Fruit fly (Drosophila melanogaster) whole organism, prepupa: ENCODE data around the gene slpr.

ENCODE experiments used
- Blimp-1 ChIP-seq: fragments of 200-800 bp; sonication (Bioruptor generic); optimal IDR thresholded peaks from 3 replicates; lab custom pipeline; 2017; ENCODE audit warnings: missing biosample characterization, missing genetic modification characterization, mild to moderate bottlenecking, moderate library complexity, missing genetic modification reagents
- CG10631 ChIP-seq: fragments of 200-800 bp; sonication (Bioruptor generic); optimal IDR thresholded peaks from 2 replicates; lab custom pipeline; 2016; ENCODE audit warnings: missing biosample characterization, missing genetic modification characterization
- CG10669 ChIP-seq: fragments of 200-800 bp; sonication (Bioruptor generic); optimal IDR thresholded peaks from 3 replicates; lab custom pipeline; 2018; ENCODE audit warnings: missing biosample characterization, mild to moderate bottlenecking, missing genetic modification characterization, moderate library complexity
- CG11294 ChIP-seq: fragments of 200-800 bp; sonication (Bioruptor generic); IDR thresholded peaks from 2 replicates; pipeline ENCODE4 v1.3.6; 2022; ENCODE audit warnings: missing biosample characterization, missing genetic modification characterization
- CG11762 ChIP-seq: fragments of 200-800 bp; sonication (Bioruptor generic); optimal IDR thresholded peaks from 3 replicates; lab custom pipeline; 2016; ENCODE audit warnings: missing biosample characterization, missing genetic modification characterization; ENCODE audit not compliant: insufficient read depth
- CG15336 ChIP-seq: fragments of 200-800 bp; sonication (Bioruptor generic); IDR thresholded peaks from 2 replicates; pipeline ENCODE4 v1.3.6; 2022; ENCODE audit warnings: missing biosample characterization, missing genetic modification characterization
- CG32006 ChIP-seq: fragments of 200-800 bp; sonication (Bioruptor generic); optimal IDR thresholded peaks from 3 replicates; lab custom pipeline; 2017; ENCODE audit warnings: missing biosample characterization, mild to moderate bottlenecking, missing genetic modification characterization
- CG34406 ChIP-seq: fragments of 200-800 bp; sonication (Bioruptor generic); optimal IDR thresholded peaks from 3 replicates; lab custom pipeline; 2016; ENCODE audit warnings: missing biosample characterization, missing genetic modification characterization
- CG3919 ChIP-seq: fragments of 200-800 bp; sonication (Bioruptor generic); optimal IDR thresholded peaks from 3 replicates; lab custom pipeline; 2016; ENCODE audit warnings: missing biosample characterization, missing genetic modification characterization
- CG4318 ChIP-seq: fragments of 200-800 bp; sonication (Bioruptor generic); optimal IDR thresholded peaks from 3 replicates; lab custom pipeline; 2017; ENCODE audit warnings: missing biosample characterization, mild to moderate bottlenecking, missing genetic modification characterization
- CG6163 ChIP-seq: fragments of 200-800 bp; sonication (Bioruptor generic); IDR thresholded peaks from 3 replicates; pipeline ENCODE4 v1.3.6; 2022; ENCODE audit warnings: missing biosample characterization, missing genetic modification characterization
- CG6276 ChIP-seq: fragments of 200-800 bp; sonication (Bioruptor generic); optimal IDR thresholded peaks from 2 replicates; lab custom pipeline; 2017; ENCODE audit warnings: missing biosample characterization, mild to moderate bottlenecking, missing genetic modification characterization
- CG7368 ChIP-seq: fragments of 200-800 bp; sonication (Bioruptor generic); optimal IDR thresholded peaks from 3 replicates; lab custom pipeline; 2016; ENCODE audit warnings: missing biosample characterization, missing genetic modification characterization
- CG8119 ChIP-seq: fragments of 200-800 bp; sonication (Bioruptor generic); IDR thresholded peaks from 3 replicates; pipeline ENCODE4 v1.3.6; 2022; ENCODE audit warnings: missing biosample characterization, missing genetic modification characterization
- CG8319 ChIP-seq: fragments of 200-800 bp; sonication (Bioruptor generic); optimal IDR thresholded peaks from 3 replicates; lab custom pipeline; 2016; ENCODE audit warnings: missing biosample characterization, missing genetic modification characterization
- CG9139 ChIP-seq: fragments of 200-800 bp; sonication (Bioruptor generic); optimal IDR thresholded peaks from 3 replicates; lab custom pipeline; 2017; ENCODE audit warnings: missing biosample characterization, mild to moderate bottlenecking, missing genetic modification characterization
- Eip75B ChIP-seq: fragments of 200-800 bp; sonication (Bioruptor generic); optimal IDR thresholded peaks from 3 replicates; lab custom pipeline; 2016; ENCODE audit warnings: missing biosample characterization, missing genetic modification characterization
- Eip78C ChIP-seq: fragments of 200-800 bp; sonication (Bioruptor generic); peaks from one replicate; lab custom pipeline; 2016; ENCODE audit warnings: missing biosample characterization, missing genetic modification characterization
- Ets21C ChIP-seq: fragments of 200-800 bp; sonication (Bioruptor generic); optimal IDR thresholded peaks from 3 replicates; lab custom pipeline; 2016; ENCODE audit warnings: missing biosample characterization, missing genetic modification characterization
- Hr39 ChIP-seq: fragments of 200-800 bp; sonication (Bioruptor generic); optimal IDR thresholded peaks from 2 replicates; lab custom pipeline; 2016; ENCODE audit warnings: missing biosample characterization, missing genetic modification characterization
- Hr4 ChIP-seq: fragments of 200-800 bp; sonication (Bioruptor generic); optimal IDR thresholded peaks from 3 replicates; lab custom pipeline; 2016; ENCODE audit warnings: missing biosample characterization, missing genetic modification characterization
- Met ChIP-seq: fragments of 200-800 bp; sonication (Bioruptor generic); optimal IDR thresholded peaks from 3 replicates; lab custom pipeline; 2016; ENCODE audit warnings: missing biosample characterization, missing genetic modification characterization
- Sox102F ChIP-seq: fragments of 200-800 bp; sonication (Bioruptor generic); optimal IDR thresholded peaks from 2 replicates; lab custom pipeline; 2016; ENCODE audit warnings: missing biosample characterization, mild to moderate bottlenecking, missing genetic modification characterization
- Sox14 ChIP-seq: fragments of 200-800 bp; sonication (Bioruptor generic); optimal IDR thresholded peaks from 3 replicates; lab custom pipeline; 2016; ENCODE audit warnings: missing biosample characterization, missing genetic modification characterization
- Sox15 ChIP-seq: fragments of 200-800 bp; sonication (Bioruptor generic); optimal IDR thresholded peaks from 3 replicates; lab custom pipeline; 2016; ENCODE audit warnings: missing biosample characterization, missing genetic modification characterization
- achi ChIP-seq: fragments of 200-800 bp; sonication (Bioruptor generic); optimal IDR thresholded peaks from 3 replicates; lab custom pipeline; 2016; ENCODE audit warnings: missing biosample characterization, missing genetic modification characterization
- acj6 ChIP-seq: fragments of 200-800 bp; sonication (Bioruptor generic); optimal IDR thresholded peaks from 3 replicates; lab custom pipeline; 2016; ENCODE audit warnings: missing biosample characterization, missing genetic modification characterization
- eg ChIP-seq: fragments of 200-800 bp; sonication (Bioruptor generic); IDR thresholded peaks from 3 replicates; pipeline ENCODE4 v1.3.6; 2022; ENCODE audit warnings: missing biosample characterization, missing genetic modification characterization
- esn ChIP-seq: fragments of 200-800 bp; sonication (Bioruptor generic); optimal IDR thresholded peaks from 2 replicates; lab custom pipeline; 2016; ENCODE audit warnings: missing biosample characterization, mild to moderate bottlenecking, missing genetic modification characterization, moderate library complexity
- fd59A ChIP-seq: fragments of 200-800 bp; sonication (Bioruptor generic); optimal IDR thresholded peaks from 2 replicates; lab custom pipeline; 2017; ENCODE audit warnings: missing biosample characterization, mild to moderate bottlenecking, missing genetic modification characterization, missing genetic modification reagents
- fd85E ChIP-seq: fragments of 200-800 bp; sonication (Bioruptor generic); optimal IDR thresholded peaks from 3 replicates; lab custom pipeline; 2016; ENCODE audit warnings: missing biosample characterization, missing genetic modification characterization
- fkh ChIP-seq: fragments of 200-800 bp; sonication (Bioruptor generic); optimal IDR thresholded peaks from 3 replicates; lab custom pipeline; 2017; ENCODE audit warnings: missing biosample characterization, mild to moderate bottlenecking, missing genetic modification characterization, moderate library complexity
- lz ChIP-seq: fragments of 200-800 bp; sonication (Bioruptor generic); optimal IDR thresholded peaks from 3 replicates; lab custom pipeline; 2016; ENCODE audit warnings: missing biosample characterization, missing genetic modification characterization
- ss ChIP-seq, 2 experiments: fragments of 200-800 bp; sonication (Bioruptor generic); optimal IDR thresholded peaks; 2 replicates in 1 of 2; 3 replicates in 1 of 2; lab custom pipeline; 2017 to 2018; ENCODE audit warnings: mild to moderate bottlenecking in 2 of 2, missing biosample characterization in 2 of 2, missing genetic modification characterization in 2 of 2, moderate library complexity in 1 of 2
- svp ChIP-seq: fragments of 200-800 bp; sonication (Bioruptor generic); peaks from one replicate; lab custom pipeline; 2016; ENCODE audit warnings: missing biosample characterization, missing genetic modification characterization
- topi ChIP-seq: fragments of 200-800 bp; sonication (Bioruptor generic); optimal IDR thresholded peaks from 3 replicates; lab custom pipeline; 2016; ENCODE audit warnings: missing biosample characterization, missing genetic modification characterization
- vri ChIP-seq: fragments of 200-800 bp; sonication (Bioruptor generic); optimal IDR thresholded peaks from 3 replicates; lab custom pipeline; 2016; ENCODE audit warnings: missing biosample characterization, mild to moderate bottlenecking, missing genetic modification characterization

Gene slpr

dm6 chrX:8131693-8132313 is 45.2 kb downstream of the slpr start, which contains the start of gene CG10958 (continued):
- no peak for TF ChIP-seq CG7368
- peak; percentile 61 for TF ChIP-seq lz (GFP tag; lab: Kevin White, UChicago)
- TF ChIP-seq CG8119, result no peak; the same call in 2 of the 3 replicates
- peak; percentile 85 for TF ChIP-seq svp (GFP tag; lab: Kevin White, UChicago)
- no peak; the same call in 1 of the 2 replicates for TF ChIP-seq CG11294
- TF ChIP-seq CG32006 (GFP tag; lab: Kevin White, UChicago), result no peak
- peak; percentile 39 for TF ChIP-seq Hr4 (GFP tag; lab: Kevin White, UChicago)
- TF ChIP-seq Sox15 (GFP tag; lab: Kevin White, UChicago), result peak; percentile 16
- TF ChIP-seq Blimp-1 (GFP tag; lab: Kevin White, UChicago), result no peak
- peak; percentile 48 for TF ChIP-seq Sox14 (GFP tag; lab: Kevin White, UChicago)
- TF ChIP-seq CG10669 (GFP tag; lab: Kevin White, UChicago), result no peak
- TF ChIP-seq acj6 (GFP tag; lab: Kevin White, UChicago), result peak; percentile 66
- no peak for TF ChIP-seq vri (GFP tag; lab: Kevin White, UChicago)
- no peak for TF ChIP-seq CG6276
- TF ChIP-seq CG9139, result no peak
- peak; percentile 61 for TF ChIP-seq Eip75B
- peak; percentile 28 for TF ChIP-seq Hr39
- no peak for TF ChIP-seq Sox102F (GFP tag; lab: Kevin White, UChicago)

- TF ChIP-seq Ets21C (GFP tag; lab: Kevin White, UChicago) (no peak), esn (GFP tag; lab: Kevin White, UChicago) (peak; percentile 13), Eip78C (GFP tag; lab: Kevin White, UChicago) (peak; percentile 38)
Observed at dm6 chrX:8129204-8129997, 47.6 kb downstream of the slpr start, which contains the start of gene CG2116. Gene CG2116 (plus strand): TSS chrX:8129812.

dm6 chrX:8128133-8128532 is 48.9 kb downstream of the slpr start:
- TF ChIP-seq fkh (GFP tag; lab: Kevin White, UChicago) (no peak), CG3919 (GFP tag; lab: Kevin White, UChicago) (no peak), Ets21C (GFP tag; lab: Kevin White, UChicago) (no peak), eg (GFP tag; lab: Robert Waterston, UW) (no peak), CG11294 (no peak), fd59A (GFP tag; lab: Kevin White, UChicago) (no peak), CG10631 (GFP tag; lab: Kevin White, UChicago) (no peak), svp (GFP tag; lab: Kevin White, UChicago) (no peak)

- TF ChIP-seq fd85E (GFP tag; lab: Kevin White, UChicago) (no peak), CG32006 (GFP tag; lab: Kevin White, UChicago) (peak; percentile 62), CG8119 (0 out of 3 replicates have a peak, but pooled peaks have one; percentile 29), CG34406 (GFP tag; lab: Kevin White, UChicago) (no peak), CG15336 (GFP tag; lab: Robert Waterston, UW) (peak; percentile 54), Sox102F (GFP tag; lab: Kevin White, UChicago) (no peak), Met (GFP tag; lab: Kevin White, UChicago) (no peak), CG8319 (GFP tag; lab: Kevin White, UChicago) (no peak), Sox14 (GFP tag; lab: Kevin White, UChicago) (no peak), CG4318 (peak; percentile 19), ss (GFP tag; optimal IDR thresholded peaks at IDR 0.05; lab: Kevin White, UChicago) (no peak), Eip78C (GFP tag; lab: Kevin White, UChicago) (peak; percentile 66), Hr39 (no peak), eg (GFP tag; lab: Robert Waterston, UW) (peak; percentile 55; the same call in 2 of the 3 replicates), CG6163 (GFP tag; lab: Robert Waterston, UW) (peak; percentile 50; the same call in 2 of the 3 replicates), achi (GFP tag; lab: Kevin White, UChicago) (no peak), topi (GFP tag; lab: Kevin White, UChicago) (no peak), CG11762 (GFP tag; lab: Kevin White, UChicago) (no peak), Hr4 (GFP tag; lab: Kevin White, UChicago) (peak; percentile 44)
Observed at dm6 chrX:8126149-8126548, 50.8 kb downstream of the slpr start.
